Worm (Caenorhabditis elegans): ENCODE data around the gene dmsr-7.

DNA sequence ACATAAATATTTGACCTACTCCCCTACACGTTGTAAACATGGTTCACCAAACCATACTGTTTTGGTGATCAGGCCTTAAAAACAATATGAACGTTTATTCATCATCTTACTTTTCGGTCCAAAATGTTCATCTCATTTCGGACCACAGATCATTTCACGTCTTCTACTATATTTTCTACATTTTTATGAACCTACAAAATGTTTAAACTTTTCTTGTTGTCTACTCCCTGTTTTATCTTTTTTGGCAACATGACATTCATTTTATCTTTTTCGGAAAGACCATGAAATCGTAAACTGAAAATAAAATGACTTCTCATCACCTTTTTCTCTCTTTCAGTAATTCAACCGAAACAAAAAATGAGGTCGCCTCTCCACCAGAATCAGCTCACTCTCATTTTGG is 22.7 kb downstream of the dmsr-7 start, which contains the start of gene rhr-1:
- TF ChIP-seq fkh-10 (GFP tag; optimal IDR thresholded peaks at IDR 0.05) (no peak), pqm-1 (tag; optimal IDR thresholded peaks at IDR 0.05) (no peak), nhr-90 (tag; optimal IDR thresholded peaks at IDR 0.05; ENCODE audit: poor library complexity) (no peak), ama-1 (optimal IDR thresholded peaks at IDR 0.05) (no peak)

Data from whole organism, L1 larva.